Worm (Caenorhabditis elegans) whole organism, late embryonic: Measurements from ENCODE around the gene sdz-36.
A peak's percentile ranks its signal among the peaks of the same experiment; 100 is the strongest.

Experiments
- C38D4.7 ChIP-seq: fragments of 200-800 bp; sonication (Bioruptor generic); optimal IDR thresholded peaks from 2 replicates; lab custom pipeline; 2018; ENCODE audit warnings: mild to moderate bottlenecking, missing genetic modification characterization, moderate library complexity, missing compliant biosample characterization
- K09A11.1 ChIP-seq: sonication (generic microtip); optimal IDR thresholded peaks from 2 replicates; lab custom pipeline; 2017; ENCODE audit warnings: antibody characterized with exemption, mild to moderate bottlenecking, missing genetic modification characterization, missing compliant biosample characterization; ENCODE audit not compliant: insufficient read depth
- Y22D7AL.16 ChIP-seq: sonication (generic microtip); optimal IDR thresholded peaks from 2 replicates; lab custom pipeline; 2016; ENCODE audit warnings: missing genetic modification characterization, missing compliant biosample characterization
- ceh-14 ChIP-seq: sonication (generic microtip); optimal IDR thresholded peaks from 2 replicates; lab custom pipeline; 2016; ENCODE audit warnings: missing genotype, missing genetic modification characterization, missing compliant biosample characterization
- ceh-18 ChIP-seq: sonication (generic microtip); optimal IDR thresholded peaks from 2 replicates; lab custom pipeline; 2016; ENCODE audit warnings: missing genetic modification characterization, missing compliant biosample characterization
- ceh-2 ChIP-seq: sonication (generic microtip); optimal IDR thresholded peaks from 2 replicates; lab custom pipeline; 2016; ENCODE audit warnings: missing genotype, missing genetic modification characterization, missing compliant biosample characterization
- ceh-22 ChIP-seq: sonication (generic microtip); optimal IDR thresholded peaks from 2 replicates; lab custom pipeline; 2017; ENCODE audit warnings: missing biosample characterization, missing genetic modification characterization
- ceh-31 ChIP-seq: sonication (generic microtip); optimal IDR thresholded peaks from 2 replicates; lab custom pipeline; 2016; ENCODE audit warnings: missing genetic modification characterization, missing compliant biosample characterization
- ceh-6 ChIP-seq: fragments of 200-800 bp; sonication (Bioruptor generic); optimal IDR thresholded peaks from 2 replicates; lab custom pipeline; 2018; ENCODE audit warnings: mild to moderate bottlenecking, missing genetic modification characterization, missing compliant biosample characterization
- che-1 ChIP-seq: sonication (generic microtip); optimal IDR thresholded peaks from 2 replicates; lab custom pipeline; 2016; ENCODE audit warnings: mild to moderate bottlenecking, missing genetic modification characterization, missing compliant biosample characterization
- dve-1 ChIP-seq: sonication (generic microtip); optimal IDR thresholded peaks from 2 replicates; lab custom pipeline; 2017; ENCODE audit warnings: antibody characterized with exemption, mild to moderate bottlenecking, missing genetic modification characterization, missing compliant biosample characterization
- elt-4 ChIP-seq: sonication (generic microtip); optimal IDR thresholded peaks from 2 replicates; lab custom pipeline; 2016; ENCODE audit warnings: missing genetic modification characterization, missing compliant biosample characterization
- eyg-1 ChIP-seq: sonication (generic microtip); optimal IDR thresholded peaks from 2 replicates; lab custom pipeline; 2016; ENCODE audit warnings: missing genotype, missing genetic modification characterization, missing compliant biosample characterization
- fkh-6 ChIP-seq: sonication (generic microtip); optimal IDR thresholded peaks from 2 replicates; lab custom pipeline; 2016; ENCODE audit warnings: missing genetic modification characterization, missing compliant biosample characterization
- hlh-13 ChIP-seq: fragments of 200-800 bp; sonication (Bioruptor generic); optimal IDR thresholded peaks from 2 replicates; lab custom pipeline; 2018; ENCODE audit warnings: mild to moderate bottlenecking, missing genetic modification characterization, missing compliant biosample characterization
- hlh-15 ChIP-seq: sonication (generic microtip); optimal IDR thresholded peaks from 2 replicates; lab custom pipeline; 2016; ENCODE audit warnings: missing genetic modification characterization, missing compliant biosample characterization
- lim-6 ChIP-seq: sonication (generic microtip); optimal IDR thresholded peaks from 2 replicates; lab custom pipeline; 2016; ENCODE audit warnings: missing genetic modification characterization, missing compliant biosample characterization
- madf-2 ChIP-seq: sonication (generic microtip); optimal IDR thresholded peaks from 2 replicates; lab custom pipeline; 2017; ENCODE audit warnings: missing genetic modification characterization, missing compliant biosample characterization
- mec-3 ChIP-seq: sonication (generic microtip); optimal IDR thresholded peaks from 2 replicates; lab custom pipeline; 2016; ENCODE audit warnings: borderline replicate concordance, missing genetic modification characterization, missing compliant biosample characterization
- nfya-1 ChIP-seq: sonication (generic microtip); optimal IDR thresholded peaks from 2 replicates; lab custom pipeline; 2017; ENCODE audit warnings: missing genetic modification characterization, mild to moderate bottlenecking, missing compliant biosample characterization, antibody characterized with exemption, moderate library complexity
- nhr-11 ChIP-seq: fragments of 150-350 bp; optimal IDR thresholded peaks from 2 replicates; lab custom pipeline; 2014; ENCODE audit warnings: missing biosample characterization, missing genetic modification characterization
- nhr-232 ChIP-seq: sonication (generic microtip); optimal IDR thresholded peaks from 2 replicates; lab custom pipeline; 2016; ENCODE audit warnings: missing genetic modification characterization, missing compliant biosample characterization
- odd-2 ChIP-seq: sonication (generic microtip); optimal IDR thresholded peaks from 2 replicates; lab custom pipeline; 2017; ENCODE audit warnings: antibody characterized with exemption, mild to moderate bottlenecking, missing genetic modification characterization, missing compliant biosample characterization
- pat-9 ChIP-seq: fragments of 200-800 bp; sonication (Bioruptor generic); optimal IDR thresholded peaks from 2 replicates; lab custom pipeline; 2018; ENCODE audit warnings: mild to moderate bottlenecking, missing genetic modification characterization, moderate library complexity, missing compliant biosample characterization
- pax-1 ChIP-seq: fragments of 150-350 bp; optimal IDR thresholded peaks from 2 replicates; lab custom pipeline; 2014; ENCODE audit warnings: missing biosample characterization, missing genetic modification characterization
- pha-4 ChIP-seq: fragments of 150-350 bp; optimal IDR thresholded peaks from 2 replicates; lab custom pipeline; 2018; ENCODE audit warnings: missing biosample characterization, missing genetic modification reagents, missing genetic modification characterization
- pqm-1 ChIP-seq: sonication (generic microtip); optimal IDR thresholded peaks from 2 replicates; lab custom pipeline; 2016; ENCODE audit warnings: missing genetic modification characterization, missing compliant biosample characterization
- pros-1 ChIP-seq: fragments of 150-350 bp; optimal IDR thresholded peaks from 2 replicates; lab custom pipeline; 2014; ENCODE audit warnings: missing biosample characterization, missing genetic modification reagents, missing genetic modification characterization
- ref-2 ChIP-seq: sonication (generic microtip); optimal IDR thresholded peaks from 2 replicates; lab custom pipeline; 2016; ENCODE audit warnings: missing genetic modification characterization, missing compliant biosample characterization
- sdc-2 ChIP-seq: sonication (generic microtip); optimal IDR thresholded peaks from 2 replicates; lab custom pipeline; 2016; ENCODE audit warnings: missing genotype, missing genetic modification characterization, missing compliant biosample characterization
- sox-2 ChIP-seq: fragments of 200-800 bp; sonication (Bioruptor generic); IDR thresholded peaks from 2 replicates; pipeline ENCODE4 v1.3.6; 2022; ENCODE audit warnings: missing genetic modification reagents, missing genetic modification characterization, missing compliant biosample characterization
- syd-9 ChIP-seq: sonication (generic microtip); optimal IDR thresholded peaks from 2 replicates; lab custom pipeline; 2016; ENCODE audit warnings: mild to moderate bottlenecking, missing genetic modification characterization, moderate library complexity, missing compliant biosample characterization
- tbx-7 ChIP-seq: sonication (generic microtip); optimal IDR thresholded peaks from 2 replicates; lab custom pipeline; 2016; ENCODE audit warnings: missing genotype, missing genetic modification characterization, missing compliant biosample characterization
- ttx-3 ChIP-seq: sonication (generic microtip); optimal IDR thresholded peaks from 2 replicates; lab custom pipeline; 2016; ENCODE audit warnings: missing genetic modification reagents, missing genetic modification characterization, missing compliant biosample characterization
- unc-42 ChIP-seq: sonication (generic microtip); optimal IDR thresholded peaks from 2 replicates; lab custom pipeline; 2016; ENCODE audit warnings: missing genotype, missing genetic modification characterization, missing compliant biosample characterization
- unc-55 ChIP-seq: sonication (generic microtip); optimal IDR thresholded peaks from 2 replicates; lab custom pipeline; 2017; ENCODE audit warnings: missing biosample characterization, missing genetic modification reagents, missing genetic modification characterization
- zip-5 ChIP-seq: sonication (generic microtip); optimal IDR thresholded peaks from 2 replicates; lab custom pipeline; 2016; ENCODE audit warnings: missing genetic modification characterization, missing compliant biosample characterization
- ztf-16 ChIP-seq: sonication (generic microtip); optimal IDR thresholded peaks from 2 replicates; lab custom pipeline; 2017; ENCODE audit warnings: missing genetic modification characterization, missing compliant biosample characterization

The sdz-36 gene

DNA sequence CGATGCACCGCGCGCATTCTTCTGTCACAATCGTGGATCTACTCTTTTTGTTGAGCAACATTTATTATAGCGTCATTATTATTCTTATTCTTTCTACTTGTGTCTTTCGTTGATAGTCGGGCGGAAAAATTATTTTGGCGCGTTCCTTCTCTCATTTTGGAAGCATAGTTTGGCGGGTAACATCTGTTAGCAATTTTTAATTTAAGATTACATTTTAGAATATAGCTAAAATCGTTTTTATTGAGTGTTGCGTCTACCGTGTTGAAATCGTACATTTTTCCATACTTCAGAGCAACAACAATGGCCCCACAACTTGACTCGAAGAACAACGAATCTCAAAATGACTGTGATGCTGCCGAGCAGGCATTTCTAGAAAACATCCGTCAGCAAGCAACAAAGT is at the start of gene sdz-36:
sdz-36 (plus strand) TSS at position 301 of the 400 bp plus-strand sequence.
- TF ChIP-seq lim-6 (no peak), hlh-15 (tag; lab: Kevin White, UChicago) (no peak), pqm-1 (tag; lab: Kevin White, UChicago) (no peak), Y22D7AL.16 (tag; lab: Kevin White, UChicago) (no peak), K09A11.1 (no peak), ztf-16 (no peak), che-1 (tag; lab: Kevin White, UChicago) (no peak), pros-1 (tag; lab: Kevin White, UChicago) (no peak), eyg-1 (tag; lab: Kevin White, UChicago) (no peak), pax-1 (no peak), hlh-13 (GFP tag; lab: Kevin White, UChicago) (no peak), madf-2 (tag; lab: Kevin White, UChicago) (no peak), mec-3 (no peak), pat-9 (no peak), nhr-11 (tag; lab: Kevin White, UChicago) (no peak), ceh-6 (GFP tag; lab: Kevin White, UChicago) (no peak)

ce11 chrIV:9641925-9642324 is 48.8 kb upstream of the sdz-36 start, which contains the start of gene del-2:
Gene del-2, minus strand, starts transcription at chrIV:9642025.
- TF ChIP-seq sox-2 (GFP tag; lab: Robert Waterston, UW) = no peak
- no peak for TF ChIP-seq C38D4.7 (GFP tag; lab: Kevin White, UChicago)
- no peak for TF ChIP-seq zip-5 (tag; lab: Kevin White, UChicago)
- TF ChIP-seq ceh-14 (tag; lab: Kevin White, UChicago) = peak; percentile 15
- no peak for TF ChIP-seq ceh-18 (tag; lab: Kevin White, UChicago)

- TF ChIP-seq fkh-6 = no peak
- TF ChIP-seq pax-1 = no peak
- no peak for TF ChIP-seq lim-6
- TF ChIP-seq ttx-3 (tag; lab: Kevin White, UChicago) = no peak
These were observed 47.6 kb upstream of the sdz-36 start, which contains the start of gene degl-2 for ce11 chrIV:9643188-9643587. Gene degl-2, plus strand, starts transcription at chrIV:9643488.

DNA sequence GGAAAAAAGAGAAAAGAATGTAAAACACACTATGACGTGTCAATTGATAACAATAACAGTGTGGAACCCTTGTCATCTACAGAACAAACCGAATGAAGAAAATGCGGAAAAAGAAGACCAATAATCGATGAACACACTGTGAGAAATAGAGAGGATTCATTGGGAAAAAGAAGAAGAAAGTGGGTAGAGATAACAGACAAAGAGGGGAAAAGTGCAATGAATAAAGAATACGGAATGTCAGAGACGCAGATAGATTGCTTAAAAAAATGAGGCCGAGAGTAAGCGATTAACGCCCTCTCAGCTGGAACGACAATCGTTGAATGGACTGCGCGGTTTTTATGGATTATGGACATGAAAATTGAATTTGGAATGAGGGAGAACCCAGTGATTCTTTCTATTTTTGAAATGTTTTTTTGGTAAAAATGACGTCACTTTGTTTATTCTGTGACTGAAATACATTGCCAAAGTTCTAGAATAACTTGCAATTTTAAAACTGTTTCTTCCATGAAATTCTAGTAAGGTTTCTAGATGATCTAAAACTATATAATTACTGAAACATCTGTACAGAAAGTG is 42.9 kb upstream of the sdz-36 start, which contains the start of gene amph-1:
amph-1 (minus strand) TSS at position 85 of the 573 bp plus-strand sequence.
- TF ChIP-seq unc-42 (tag; lab: Kevin White, UChicago) (peak; percentile 11), ceh-14 (tag; lab: Kevin White, UChicago) (no peak), K09A11.1 (no peak), syd-9 (tag; lab: Kevin White, UChicago) (no peak), dve-1 (peak; percentile 0), pha-4 (no peak), odd-2 (no peak), nhr-232 (no peak), tbx-7 (no peak), ceh-2 (tag; lab: Kevin White, UChicago) (no peak), ceh-31 (peak; percentile 43), unc-55 (GFP tag; lab: Kevin White, UChicago) (peak; percentile 25), sdc-2 (no peak), nfya-1 (tag; lab: Kevin White, UChicago) (peak; percentile 17)
- TF ChIP-seq, all 69 proteins: peak for 5

- TF ChIP-seq pat-9 (no peak), ref-2 (tag; lab: Kevin White, UChicago) (no peak), ceh-2 (tag; lab: Kevin White, UChicago) (no peak), ceh-22 (no peak), hlh-13 (GFP tag; lab: Kevin White, UChicago) (no peak), mec-3 (no peak), elt-4 (tag; lab: Kevin White, UChicago) (no peak)
These were observed 42.1 kb upstream of the sdz-36 start, which contains the start of gene srm-3 for ce11 chrIV:9648682-9649081. Gene srm-3, plus strand, starts transcription at chrIV:9648982.
